Fruit fly (Drosophila melanogaster) whole organism, embryonic: ENCODE data around the gene CG11670.

ENCODE experiments used
- Abd-B ChIP-seq: fragments of 200-800 bp; sonication (Bioruptor generic); optimal IDR thresholded peaks from 2 replicates; lab custom pipeline; 2018; ENCODE audit warnings: missing biosample characterization, mild to moderate bottlenecking, missing genetic modification characterization, moderate library complexity
- Awh ChIP-seq: fragments of 200-800 bp; sonication (Bioruptor generic); IDR thresholded peaks from 2 replicates; pipeline ENCODE4, ENCODE4 v1.3.6; 2022; ENCODE audit warnings: missing biosample characterization, missing genetic modification characterization
- Bteb2 ChIP-seq: fragments of 200-800 bp; sonication (Bioruptor generic); optimal IDR thresholded peaks from 2 replicates; lab custom pipeline; 2016; ENCODE audit warnings: missing biosample characterization, missing genetic modification characterization
- CG11398 ChIP-seq: fragments of 200-800 bp; sonication (Bioruptor generic); optimal IDR thresholded peaks from 2 replicates; lab custom pipeline; 2016; ENCODE audit warnings: missing biosample characterization, missing genetic modification characterization
- CG11456 ChIP-seq: fragments of 200-800 bp; sonication (Bioruptor generic); IDR thresholded peaks from 3 replicates; pipeline ENCODE4 v1.3.6; 2022; ENCODE audit warnings: missing biosample characterization, missing genetic modification characterization
- CG11695 ChIP-seq: fragments of 200-800 bp; sonication (Bioruptor generic); IDR thresholded peaks from 3 replicates; pipeline ENCODE4 v1.3.6; 2022; ENCODE audit warnings: missing biosample characterization, missing genetic modification characterization
- CG12155 ChIP-seq: fragments of 200-800 bp; sonication (Bioruptor generic); optimal IDR thresholded peaks from 3 replicates; lab custom pipeline; 2016; ENCODE audit warnings: missing biosample characterization, missing genetic modification characterization
- CG12659 ChIP-seq: fragments of 200-800 bp; sonication (Bioruptor generic); optimal IDR thresholded peaks from 3 replicates; lab custom pipeline; 2017; ENCODE audit warnings: mild to moderate bottlenecking, missing biosample characterization, missing genetic modification reagents, missing genetic modification characterization
- CG12942 ChIP-seq: fragments of 200-800 bp; sonication (Bioruptor generic); optimal IDR thresholded peaks from 3 replicates; lab custom pipeline; 2016; ENCODE audit warnings: missing biosample characterization, missing genetic modification characterization
- CG13296 ChIP-seq: fragments of 200-800 bp; sonication (Bioruptor generic); optimal IDR thresholded peaks from 3 replicates; lab custom pipeline; 2018; ENCODE audit warnings: missing biosample characterization, mild to moderate bottlenecking, missing genetic modification characterization
- CG14050 ChIP-seq: fragments of 200-800 bp; sonication (Bioruptor generic); IDR thresholded peaks from 3 replicates; pipeline ENCODE4 v1.3.6; 2022; ENCODE audit warnings: missing biosample characterization, missing genetic modification characterization
- CG16813 ChIP-seq: fragments of 200-800 bp; sonication (Bioruptor generic); IDR thresholded peaks from 3 replicates; pipeline ENCODE4 v1.3.6; 2022; ENCODE audit warnings: missing biosample characterization, missing genetic modification characterization; ENCODE audit not compliant: partially characterized antibody
- CG17385 ChIP-seq: fragments of 200-800 bp; sonication (Bioruptor generic); optimal IDR thresholded peaks from 3 replicates; lab custom pipeline; 2018; ENCODE audit warnings: missing biosample characterization, mild to moderate bottlenecking, missing genetic modification characterization
- CG2120 ChIP-seq: fragments of 200-800 bp; sonication (Bioruptor generic); optimal IDR thresholded peaks from 3 replicates; lab custom pipeline; 2016; ENCODE audit warnings: missing biosample characterization, missing genetic modification characterization
- CG2678 ChIP-seq: fragments of 200-800 bp; sonication (Bioruptor generic); optimal IDR thresholded peaks from 3 replicates; lab custom pipeline; 2019; ENCODE audit warnings: missing biosample characterization, mild to moderate bottlenecking, missing genetic modification characterization, moderate library complexity
- CG32767 ChIP-seq: fragments of 200-800 bp; sonication (Bioruptor generic); IDR thresholded peaks from 2 replicates; pipeline ENCODE4 v1.3.6; 2022; ENCODE audit warnings: missing biosample characterization, missing genetic modification characterization
- CG3726 ChIP-seq: fragments of 200-800 bp; sonication (Bioruptor generic); IDR thresholded peaks from 3 replicates; pipeline ENCODE4, ENCODE4 v1.3.6; 2022; ENCODE audit warnings: missing biosample characterization, missing genetic modification characterization
- CG3847 ChIP-seq: fragments of 200-800 bp; sonication (Bioruptor generic); IDR thresholded peaks from 2 replicates; pipeline ENCODE4 v1.3.6; 2022; ENCODE audit warnings: missing biosample characterization, missing genetic modification characterization
- CG4328 ChIP-seq: fragments of 200-800 bp; sonication (Bioruptor generic); optimal IDR thresholded peaks from 3 replicates; lab custom pipeline; 2017; ENCODE audit warnings: missing biosample characterization, missing genetic modification reagents, missing genetic modification characterization
- CG4360 ChIP-seq: fragments of 200-800 bp; sonication (Bioruptor generic); IDR thresholded peaks from 2 replicates; pipeline ENCODE4 v1.3.6; 2022; ENCODE audit warnings: missing biosample characterization, missing genetic modification characterization
- CG4707 ChIP-seq: fragments of 200-800 bp; sonication (Bioruptor generic); optimal IDR thresholded peaks from 2 replicates; lab custom pipeline; 2018; ENCODE audit warnings: missing biosample characterization, mild to moderate bottlenecking, missing genetic modification characterization, moderate library complexity
- CG5953 ChIP-seq: fragments of 200-800 bp; sonication (Bioruptor generic); IDR thresholded peaks from 2 replicates; pipeline ENCODE4 v1.3.6; 2022; ENCODE audit warnings: missing biosample characterization, missing genetic modification characterization
- CG6254 ChIP-seq: fragments of 200-800 bp; sonication (Bioruptor generic); optimal IDR thresholded peaks from 3 replicates; lab custom pipeline; 2017; ENCODE audit warnings: mild to moderate bottlenecking, missing biosample characterization, missing genetic modification reagents, missing genetic modification characterization
- CG6689 ChIP-seq: fragments of 200-800 bp; sonication (Bioruptor generic); IDR thresholded peaks from 2 replicates; pipeline ENCODE4 v1.3.6; 2022; ENCODE audit warnings: missing biosample characterization, missing genetic modification characterization
- CG7786 ChIP-seq: fragments of 200-800 bp; sonication (Bioruptor generic); optimal IDR thresholded peaks from 2 replicates; lab custom pipeline; 2016; ENCODE audit warnings: missing biosample characterization, missing genetic modification characterization
- CG8290 ChIP-seq, 3 experiments: fragments of 200-800 bp; sonication (Bioruptor generic); optimal IDR thresholded peaks; 2 replicates each; lab custom pipeline; 2016 to 2019; ENCODE audit warnings: missing biosample characterization in 3 of 3, missing genetic modification characterization in 3 of 3, mild to moderate bottlenecking in 2 of 3, moderate library complexity in 1 of 3
- CG8924 ChIP-seq: fragments of 200-800 bp; optimal IDR thresholded peaks from 3 replicates; lab custom pipeline; 2019; ENCODE audit warnings: missing biosample characterization, mild to moderate bottlenecking, missing genetic modification characterization, moderate library complexity
- D19B ChIP-seq: fragments of 200-800 bp; sonication (Bioruptor generic); optimal IDR thresholded peaks from 2 replicates; lab custom pipeline; 2017; ENCODE audit warnings: missing biosample characterization, mild to moderate bottlenecking, missing genetic modification characterization
- Elba2 ChIP-seq: fragments of 200-800 bp; sonication (Bioruptor generic); optimal IDR thresholded peaks from 3 replicates; lab custom pipeline; 2016; ENCODE audit warnings: missing biosample characterization, missing genetic modification characterization
- Fer2 ChIP-seq: fragments of 200-800 bp; sonication (Bioruptor generic); optimal IDR thresholded peaks from 2 replicates; lab custom pipeline; 2018; ENCODE audit warnings: missing biosample characterization, mild to moderate bottlenecking, missing genetic modification characterization, moderate library complexity
- HHEX ChIP-seq: fragments of 200-800 bp; sonication (Bioruptor generic); optimal IDR thresholded peaks from 3 replicates; lab custom pipeline; 2017; ENCODE audit warnings: missing biosample characterization, mild to moderate bottlenecking, missing genetic modification characterization, missing genetic modification reagents
- Hr78 ChIP-seq, 2 experiments: fragments of 200-800 bp in 1 of 2; fragments of >200 bp in 1 of 2; sonication (Bioruptor generic) in 1 of 2; optimal IDR thresholded peaks; 2 replicates each; lab custom pipeline; 2017 to 2019; ENCODE audit warnings: missing biosample characterization in 2 of 2, missing genetic modification characterization in 2 of 2, mild to moderate bottlenecking in 1 of 2, moderate library complexity in 1 of 2
- Mad ChIP-seq: fragments of 200-800 bp; sonication (Bioruptor generic); optimal IDR thresholded peaks from 2 replicates; lab custom pipeline; 2016; ENCODE audit warnings: missing biosample characterization, missing genetic modification characterization
- Nf-YB ChIP-seq: fragments of 200-800 bp; sonication (Bioruptor generic); optimal IDR thresholded peaks from 3 replicates; lab custom pipeline; 2019; ENCODE audit warnings: missing biosample characterization, mild to moderate bottlenecking, missing genetic modification characterization, moderate library complexity
- Oli ChIP-seq: fragments of 200-800 bp; sonication (Bioruptor generic); optimal IDR thresholded peaks from 2 replicates; lab custom pipeline; 2018; ENCODE audit warnings: missing biosample characterization, mild to moderate bottlenecking, missing genetic modification characterization, moderate library complexity
- Spps ChIP-seq: fragments of 200-800 bp; sonication (Bioruptor generic); optimal IDR thresholded peaks from 2 replicates; lab custom pipeline; 2018; ENCODE audit warnings: missing biosample characterization, mild to moderate bottlenecking, missing genetic modification characterization
- Tbp ChIP-seq: fragments of >200 bp; optimal IDR thresholded peaks from 2 replicates; lab custom pipeline; 2018; ENCODE audit warnings: missing biosample characterization, missing genetic modification characterization
- bowl ChIP-seq: fragments of 200-800 bp; sonication (Bioruptor generic); IDR thresholded peaks from 2 replicates; pipeline ENCODE4 v1.3.6; 2022; ENCODE audit warnings: missing biosample characterization, missing genetic modification characterization
- cad ChIP-seq: fragments of >200 bp; optimal IDR thresholded peaks from 2 replicates; lab custom pipeline; 2017; ENCODE audit warnings: missing biosample characterization, missing genetic modification characterization
- cg ChIP-seq: fragments of 200-800 bp; sonication (Bioruptor generic); optimal IDR thresholded peaks from 3 replicates; lab custom pipeline; 2019; ENCODE audit warnings: missing biosample characterization, mild to moderate bottlenecking, missing genetic modification characterization, moderate library complexity
- crol ChIP-seq: fragments of 200-800 bp; sonication (Bioruptor generic); IDR thresholded peaks from 2 replicates; pipeline ENCODE4 v1.3.6; 2022; ENCODE audit warnings: missing biosample characterization, missing genetic modification characterization
- ewg ChIP-seq: fragments of 200-800 bp; sonication (Bioruptor generic); optimal IDR thresholded peaks from 3 replicates; lab custom pipeline; 2017; ENCODE audit warnings: mild to moderate bottlenecking, missing biosample characterization, missing genetic modification reagents, missing genetic modification characterization
- gem ChIP-seq: fragments of 200-800 bp; sonication (Bioruptor generic); optimal IDR thresholded peaks from 2 replicates; lab custom pipeline; 2019; ENCODE audit warnings: missing biosample characterization, mild to moderate bottlenecking, missing genetic modification characterization, moderate library complexity
- maf-S ChIP-seq: fragments of 200-800 bp; sonication (Bioruptor generic); optimal IDR thresholded peaks from 2 replicates; lab custom pipeline; 2016; ENCODE audit warnings: missing biosample characterization, missing genetic modification characterization
- pum ChIP-seq: fragments of 200-800 bp; sonication (Bioruptor generic); optimal IDR thresholded peaks from 2 replicates; lab custom pipeline; 2016; ENCODE audit warnings: missing biosample characterization, missing genetic modification characterization
- repo ChIP-seq: fragments of 200-800 bp; sonication (Bioruptor generic); optimal IDR thresholded peaks from 2 replicates; lab custom pipeline; 2016; ENCODE audit warnings: missing biosample characterization, missing genetic modification characterization
- sc ChIP-seq, 3 experiments: fragments of >200 bp in 2 of 3; fragments of 200-800 bp in 1 of 3; sonication (Bioruptor generic) in 1 of 3; optimal IDR thresholded peaks; 2 replicates in 2 of 3; 3 replicates in 1 of 3; lab custom pipeline; 2017; ENCODE audit warnings: mild to moderate bottlenecking in 1 of 3, missing biosample characterization in 1 of 3, missing genetic modification characterization in 1 of 3, missing genetic modification reagents in 1 of 3
- stwl ChIP-seq: fragments of 200-800 bp; sonication (Bioruptor generic); optimal IDR thresholded peaks from 3 replicates; lab custom pipeline; 2018; ENCODE audit warnings: missing biosample characterization, mild to moderate bottlenecking, missing genetic modification characterization, moderate library complexity
- tap ChIP-seq: fragments of 200-800 bp; optimal IDR thresholded peaks from 3 replicates; lab custom pipeline; 2019; ENCODE audit warnings: missing biosample characterization, mild to moderate bottlenecking, missing genetic modification characterization, moderate library complexity
- wek ChIP-seq: fragments of 200-800 bp; sonication (Bioruptor generic); optimal IDR thresholded peaks from 3 replicates; lab custom pipeline; 2018; ENCODE audit warnings: missing biosample characterization, mild to moderate bottlenecking, missing genetic modification characterization, moderate library complexity

Gene CG11670

DNA sequence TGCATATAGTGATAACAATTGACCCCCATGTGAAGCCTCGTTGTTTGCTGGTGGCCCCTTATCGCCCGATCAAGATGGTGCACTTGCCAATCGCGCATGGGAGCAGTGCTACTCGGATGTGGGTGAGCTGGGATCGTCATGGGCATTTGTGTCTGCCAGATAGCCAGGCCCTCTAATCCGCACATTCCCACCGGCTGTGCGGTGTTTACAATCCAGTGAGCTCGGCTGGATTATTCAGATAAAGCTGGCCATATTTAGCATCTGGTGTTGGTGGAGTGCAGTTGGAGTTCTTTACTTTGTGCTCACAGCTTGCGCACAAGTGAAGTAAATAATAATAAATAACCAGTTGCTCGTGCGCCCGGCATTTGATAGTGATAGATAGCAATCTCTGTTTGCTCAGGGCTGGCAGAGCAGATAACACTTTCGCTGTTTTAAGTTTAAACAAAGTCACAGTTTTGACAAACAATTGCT lies 8.8 kb upstream of the CG11670 start (continued):
- TF ChIP-seq CG8924 (tag; lab: Kevin White, UChicago) (peak; percentile 40), Awh (GFP tag; lab: Robert Waterston, UW) (peak; percentile 57; the same call in 1 of the 2 replicates), bowl (GFP tag; lab: Robert Waterston, UW) (no peak), CG17385 (GFP tag; lab: Kevin White, UChicago) (peak; percentile 9), Elba2 (GFP tag; lab: Kevin White, UChicago) (no peak), maf-S (GFP tag; lab: Kevin White, UChicago) (no peak), Nf-YB (GFP tag; lab: Kevin White, UChicago) (no peak), tap (tag; lab: Kevin White, UChicago) (no peak), ewg (GFP tag; lab: Kevin White, UChicago) (peak; percentile 13), Tbp (GFP tag; lab: Kevin White, UChicago) (no peak), CG4360 (no peak), sc (optimal IDR thresholded peaks at IDR 0.05; lab: Kevin White, UChicago) (no peak), sc (GFP tag; optimal IDR thresholded peaks at IDR 0.05; lab: Kevin White, UChicago) (no peak), CG12659 (GFP tag; lab: Kevin White, UChicago) (no peak), CG11398 (GFP tag; lab: Kevin White, UChicago) (no peak), CG12155 (GFP tag; lab: Kevin White, UChicago) (no peak), Oli (tag; lab: Kevin White, UChicago) (no peak), CG32767 (GFP tag; lab: Robert Waterston, UW) (no peak), repo (GFP tag; lab: Kevin White, UChicago) (no peak), CG2120 (GFP tag; lab: Kevin White, UChicago) (no peak), CG7786 (no peak), CG3847 (no peak), CG12942 (no peak), gem (no peak), CG11456 (no peak), CG6689 (GFP tag; lab: Robert Waterston, UW) (no peak), cad (GFP tag; lab: Kevin White, UChicago) (no peak), crol (no peak), CG5953 (GFP tag; lab: Robert Waterston, UW) (no peak), CG14050 (GFP tag; lab: Robert Waterston, UW) (no peak), stwl (tag; lab: Kevin White, UChicago) (no peak), CG3726 (GFP tag; lab: Robert Waterston, UW) (no peak), Spps (tag; lab: Kevin White, UChicago) (peak; percentile 1), Fer2 (peak; percentile 12), Bteb2 (GFP tag; lab: Kevin White, UChicago) (no peak), CG16813 (0 out of 3 replicates have a peak, but pooled peaks have one; percentile 11), CG8290 (GFP tag; optimal IDR thresholded peaks at IDR 0.05; lab: Kevin White, UChicago) (no peak), CG8290 (tag; optimal IDR thresholded peaks at IDR 0.05; lab: Kevin White, UChicago) (no peak), CG11695 (no peak), CG13296 (no peak), CG4328 (GFP tag; lab: Kevin White, UChicago) (peak; percentile 55), Hr78 (GFP tag; optimal IDR thresholded peaks at IDR 0.05; lab: Kevin White, UChicago) (peak in 1 of 2 experiments; percentile 51), HHEX (GFP tag; lab: Kevin White, UChicago) (peak; percentile 54), Abd-B (GFP tag; lab: Kevin White, UChicago) (no peak), Mad (no peak), D19B (no peak), CG4707 (GFP tag; lab: Kevin White, UChicago) (peak; percentile 51), CG2678 (tag; lab: Kevin White, UChicago) (no peak), pum (no peak), cg (no peak), wek (peak; percentile 63), CG6254 (GFP tag; lab: Kevin White, UChicago) (peak; percentile 26)
